Worm (Caenorhabditis elegans) whole organism, L2 larva: ENCODE measurements around the gene K07E3.2.
A peak's percentile ranks its signal among the peaks of the same experiment; 100 is the strongest.

Experiments used
- F13H6.1 ChIP-seq: sonication (generic microtip); optimal IDR thresholded peaks from 2 replicates; lab custom pipeline; 2016; ENCODE audit warnings: missing genetic modification characterization, missing compliant biosample characterization
- ama-1 ChIP-seq: fragments of 150-350 bp; optimal IDR thresholded peaks from 2 replicates; lab custom pipeline; 2018; ENCODE audit warnings: inconsistent platforms
- blmp-1 ChIP-seq: sonication (generic microtip); optimal IDR thresholded peaks from 2 replicates; lab custom pipeline; 2017; ENCODE audit warnings: missing genetic modification characterization, mild to moderate bottlenecking, missing compliant biosample characterization, antibody characterized with exemption, moderate library complexity; ENCODE audit not compliant: insufficient read depth
- ceh-82 ChIP-seq: fragments of 150-350 bp; optimal IDR thresholded peaks from 2 replicates; lab custom pipeline; 2014; ENCODE audit warnings: missing biosample characterization, missing genetic modification characterization
- egl-27 ChIP-seq: sonication (generic microtip); optimal IDR thresholded peaks from 3 replicates; lab custom pipeline; 2017; ENCODE audit warnings: missing biosample characterization, missing genetic modification reagents, missing genetic modification characterization
- lin-11 ChIP-seq: fragments of 150-350 bp; sonication (generic microtip); optimal IDR thresholded peaks from 2 replicates; lab custom pipeline; 2014; ENCODE audit warnings: missing biosample characterization, missing genetic modification characterization, inconsistent platforms, mixed read lengths
- nhr-25 ChIP-seq: fragments of 150-350 bp; sonication (generic microtip); optimal IDR thresholded peaks from 3 replicates; lab custom pipeline; 2014; ENCODE audit warnings: missing biosample characterization, missing genetic modification characterization
- nhr-6 ChIP-seq: fragments of 150-350 bp; optimal IDR thresholded peaks from 2 replicates; lab custom pipeline; 2014; ENCODE audit warnings: missing biosample characterization, missing genetic modification characterization
- nhr-77 ChIP-seq: fragments of 150-350 bp; optimal IDR thresholded peaks from 2 replicates; lab custom pipeline; 2014; ENCODE audit warnings: missing biosample characterization, missing genetic modification characterization
- sma-9 ChIP-seq, 2 experiments: fragments of 150-350 bp in 1 of 2; sonication (generic microtip) in 1 of 2; optimal IDR thresholded peaks; 2 replicates each; lab custom pipeline; 2014 to 2016; ENCODE audit warnings: missing genetic modification characterization in 2 of 2, mild to moderate bottlenecking in 1 of 2, missing biosample characterization in 1 of 2, missing compliant biosample characterization in 1 of 2, missing genetic modification reagents in 1 of 2, moderate library complexity in 1 of 2
- ztf-11 ChIP-seq: sonication (generic microtip); optimal IDR thresholded peaks from 2 replicates; lab custom pipeline; 2017; ENCODE audit warnings: missing biosample characterization, missing genetic modification characterization

DNA sequence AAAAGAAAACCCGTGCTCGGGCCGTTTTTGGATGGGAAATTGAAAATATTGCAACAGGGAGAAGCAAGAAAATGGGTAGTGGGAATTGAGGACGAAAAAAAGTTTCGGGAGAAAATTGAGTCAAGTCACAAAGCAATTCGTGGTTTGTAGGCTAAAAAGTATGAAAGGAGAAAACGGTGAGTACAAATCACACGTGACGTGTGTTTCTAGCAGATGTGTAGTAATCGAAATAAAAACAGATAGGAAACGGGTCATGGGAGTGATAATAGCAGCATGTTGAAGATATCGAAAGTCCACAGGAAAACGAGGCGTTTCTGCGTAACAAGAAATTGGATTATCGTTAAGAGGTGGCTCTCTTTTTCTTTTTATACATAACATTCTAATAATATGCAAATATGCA, 14.2 kb upstream of the K07E3.2 start:
- no peak for TF ChIP-seq ztf-11
- no peak for TF ChIP-seq F13H6.1
- TF ChIP-seq nhr-25, result no peak
- TF ChIP-seq lin-11 (tag; lab: Kevin White, UChicago), result no peak
- peak; percentile 16 for TF ChIP-seq nhr-6
- TF ChIP-seq blmp-1 (tag; lab: Kevin White, UChicago), result peak; percentile 8
- TF ChIP-seq nhr-77 (tag; lab: Kevin White, UChicago), result no peak
- no peak for TF ChIP-seq ceh-82 (tag; lab: Kevin White, UChicago)
- no peak for TF ChIP-seq ama-1 (lab: Kevin White, UChicago)
- peak; percentile 90 for TF ChIP-seq sma-9 (GFP tag; optimal IDR thresholded peaks at IDR 0.05; lab: Kevin White, UChicago)
- TF ChIP-seq sma-9 (tag; optimal IDR thresholded peaks at IDR 0.05; lab: Kevin White, UChicago), result no peak
- no peak for TF ChIP-seq egl-27
